Fruit fly (Drosophila melanogaster) whole organism, larva: ENCODE results near the gene mtsh.

Experiments used
- noc ChIP-seq: fragments of 200-800 bp; sonication (Bioruptor generic); optimal IDR thresholded peaks from 3 replicates; lab custom pipeline; 2019; ENCODE audit warnings: missing biosample characterization, mild to moderate bottlenecking, missing genetic modification characterization, moderate library complexity

The mtsh gene

DNA sequence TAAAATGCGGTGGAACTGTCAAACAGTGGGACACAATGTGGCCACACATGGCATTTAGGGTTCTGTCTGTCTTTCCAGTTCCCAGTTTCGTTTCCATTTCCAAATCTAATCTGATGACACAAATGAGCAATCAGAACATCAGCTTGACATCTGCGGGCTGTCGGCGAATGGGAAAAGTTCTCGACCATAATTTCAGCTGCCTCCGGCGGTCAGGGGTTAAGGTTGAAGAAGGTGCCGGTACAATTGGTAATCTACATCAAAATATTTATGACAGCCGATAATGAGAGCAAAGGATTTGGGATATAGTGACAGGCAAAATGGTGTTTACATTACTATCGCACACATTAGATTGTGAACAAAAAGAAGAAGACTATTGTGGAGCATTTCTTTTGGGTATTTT lies 37.8 kb downstream of the mtsh start:
- no peak for TF ChIP-seq noc (tag; lab: Kevin White, UChicago)

DNA sequence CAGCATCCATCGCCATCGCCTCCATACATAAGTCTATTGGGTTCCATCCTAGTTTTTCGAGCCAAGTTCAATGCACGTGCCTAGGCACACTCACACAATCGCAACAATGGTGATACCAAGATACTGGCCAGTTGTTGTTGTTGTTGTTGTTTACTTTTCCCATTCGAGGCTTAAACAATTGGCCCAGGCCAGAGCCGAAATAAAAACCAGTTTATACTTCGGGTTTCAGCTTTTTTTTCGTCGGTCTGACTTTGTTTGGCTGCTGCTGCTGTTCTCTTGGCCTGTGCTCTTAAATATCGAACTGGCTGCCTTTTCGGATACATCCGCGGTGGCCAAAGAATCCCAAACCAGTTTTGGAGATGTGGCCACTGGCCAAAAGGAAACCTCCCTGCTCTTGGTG lies 39.5 kb downstream of the mtsh start:
- no peak for TF ChIP-seq noc (tag; lab: Kevin White, UChicago)

DNA sequence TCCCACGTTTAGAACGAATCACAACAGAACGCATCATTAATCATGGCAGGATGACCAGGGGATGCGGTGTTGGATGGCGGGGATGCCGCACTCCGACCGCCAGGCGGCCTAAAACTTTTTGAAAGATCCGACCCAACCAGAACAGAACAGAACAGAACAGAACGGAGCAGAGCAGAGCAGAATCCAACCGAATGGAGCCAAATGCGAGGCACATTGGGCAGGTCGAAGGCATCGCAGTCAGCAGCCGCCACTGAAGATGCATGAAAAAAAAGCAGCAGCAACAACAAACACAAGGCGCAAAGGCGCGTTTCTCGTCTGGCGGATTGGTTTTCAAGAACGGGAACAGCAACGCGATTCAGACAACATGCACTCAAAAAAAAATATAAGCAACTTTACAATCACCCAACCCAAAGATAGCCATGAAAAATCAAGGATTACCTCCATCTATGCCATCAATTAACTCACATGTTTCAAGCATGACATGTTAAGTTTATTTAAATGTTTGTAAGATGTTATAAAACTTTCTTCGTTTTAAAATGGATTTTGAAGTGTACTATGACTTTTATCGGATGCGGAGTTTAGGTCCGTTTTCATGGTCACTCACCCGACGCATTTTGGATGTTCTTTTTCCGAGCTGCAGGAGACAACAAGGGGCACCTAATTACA lies 40.2 kb downstream of the mtsh start:
- TF ChIP-seq noc (tag; lab: Kevin White, UChicago), result no peak

DNA sequence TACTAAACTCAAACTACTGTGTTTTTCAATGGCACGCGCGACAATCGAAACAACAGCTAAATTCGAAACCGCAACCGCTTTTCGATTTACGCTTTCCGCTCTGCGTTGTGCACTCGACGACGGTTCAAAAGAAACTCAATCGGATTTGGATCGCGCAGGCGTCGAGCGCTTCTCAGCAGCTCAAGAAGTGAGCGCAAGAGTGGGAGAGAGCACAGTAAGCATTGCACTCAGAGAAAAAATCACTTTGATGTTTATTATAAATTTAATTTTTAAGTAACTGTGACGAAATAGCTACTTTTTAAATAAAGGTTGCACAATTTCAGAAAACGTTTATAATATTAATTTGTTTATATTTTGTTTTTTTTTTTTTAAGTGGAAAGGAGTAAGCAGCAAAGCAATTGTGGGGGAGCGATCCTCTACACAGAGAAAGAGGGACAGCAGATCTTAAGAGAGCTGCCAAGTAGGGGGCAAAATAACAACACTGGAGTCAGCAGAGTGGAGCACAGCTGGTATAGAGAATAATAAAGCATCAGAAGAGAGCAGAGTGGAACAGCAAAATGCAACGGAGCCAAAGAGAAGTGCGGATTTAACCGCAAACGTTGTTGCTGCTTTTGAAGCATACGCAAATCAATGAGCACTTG lies 42.0 kb downstream of the mtsh start:
- peak; percentile 94 for TF ChIP-seq noc (tag; lab: Kevin White, UChicago)

DNA sequence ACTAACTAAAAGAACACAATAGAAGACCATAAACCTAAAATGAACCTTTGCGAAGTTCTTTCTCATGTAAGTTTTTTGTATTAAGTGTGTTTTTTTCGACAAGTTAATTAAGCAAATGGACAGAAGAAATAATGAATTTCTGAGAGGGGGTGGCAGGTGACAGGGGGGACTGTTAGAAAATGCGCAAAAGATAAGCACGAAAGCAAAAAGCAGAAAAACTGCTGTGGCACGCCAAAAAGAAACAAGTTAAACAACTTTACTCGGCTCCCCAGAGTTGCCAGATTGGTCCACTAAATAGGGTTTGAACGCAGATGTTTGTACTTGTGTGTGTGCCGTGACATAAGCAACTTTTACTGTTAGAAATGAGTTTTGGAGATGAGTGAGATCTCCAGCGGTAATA lies 42.8 kb downstream of the mtsh start:
- no peak for TF ChIP-seq noc (tag; lab: Kevin White, UChicago)

DNA sequence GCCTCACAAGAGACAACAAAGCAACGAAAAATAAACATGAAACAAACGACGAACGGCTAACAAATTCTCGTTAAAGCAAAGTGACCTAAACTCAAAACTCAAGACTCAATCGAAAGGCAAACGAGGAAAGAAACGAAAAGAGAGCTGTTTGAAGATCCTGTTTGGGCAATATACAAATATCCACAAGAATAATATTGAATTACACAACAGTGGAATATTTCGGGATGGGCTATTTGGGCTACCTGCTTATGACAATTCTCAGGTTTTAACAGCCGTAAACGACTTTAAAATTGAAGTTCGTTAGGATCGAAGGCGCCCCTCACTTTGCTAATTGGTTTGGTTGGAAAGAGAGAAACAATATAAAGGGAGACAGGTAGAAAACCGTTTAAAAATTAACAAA lies 43.4 kb downstream of the mtsh start:
- TF ChIP-seq noc (tag; lab: Kevin White, UChicago), result no peak

DNA sequence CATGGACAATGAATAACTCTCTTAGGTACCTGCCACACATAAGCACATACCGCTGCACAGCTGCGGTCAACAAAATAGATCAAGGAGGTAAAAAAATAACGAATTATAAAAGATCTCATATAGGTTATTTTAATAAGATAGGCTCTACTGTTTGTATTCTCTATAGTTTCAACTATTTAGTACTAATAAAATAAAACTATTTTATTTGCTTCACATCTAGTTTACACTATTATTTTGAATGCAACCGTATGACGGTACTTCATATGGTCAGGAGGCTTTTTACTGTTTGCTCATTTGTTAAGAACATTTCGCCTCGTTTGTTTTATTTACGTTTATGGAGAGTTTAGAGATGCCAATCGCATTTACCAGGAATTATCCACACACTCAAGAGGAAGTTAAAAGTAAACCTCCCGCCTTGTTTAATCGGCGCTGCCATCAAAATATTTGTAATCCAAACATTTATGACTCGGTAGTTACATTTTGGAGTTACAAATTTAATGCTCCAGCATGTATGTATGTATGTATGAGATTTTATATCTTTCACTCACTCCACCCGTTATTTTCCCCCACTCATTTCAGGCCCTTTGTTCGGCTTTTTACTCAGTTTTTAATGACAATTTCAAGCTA lies 44.6 kb downstream of the mtsh start:
- TF ChIP-seq noc (tag; lab: Kevin White, UChicago), result no peak

DNA sequence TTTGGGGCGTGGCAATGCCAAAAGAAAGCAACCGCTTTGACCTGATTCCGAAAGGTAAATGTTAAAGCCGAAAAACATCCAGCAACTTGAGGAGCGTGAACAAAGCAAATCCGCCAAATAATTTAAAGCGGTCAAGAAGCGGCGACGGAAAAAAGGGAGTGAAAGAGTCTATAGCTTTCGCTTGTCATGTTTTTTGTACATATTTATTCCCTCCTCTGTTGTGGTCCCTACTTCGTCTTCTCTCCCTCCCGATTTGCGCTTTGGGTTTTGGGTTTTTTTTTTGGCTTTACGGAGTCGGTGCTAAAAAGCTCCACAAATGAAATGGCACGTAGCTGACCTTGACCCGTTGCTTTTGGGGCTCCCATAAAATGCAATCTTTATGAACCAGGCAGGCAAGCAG lies 45.6 kb downstream of the mtsh start:
- TF ChIP-seq noc (tag; lab: Kevin White, UChicago), result no peak

DNA sequence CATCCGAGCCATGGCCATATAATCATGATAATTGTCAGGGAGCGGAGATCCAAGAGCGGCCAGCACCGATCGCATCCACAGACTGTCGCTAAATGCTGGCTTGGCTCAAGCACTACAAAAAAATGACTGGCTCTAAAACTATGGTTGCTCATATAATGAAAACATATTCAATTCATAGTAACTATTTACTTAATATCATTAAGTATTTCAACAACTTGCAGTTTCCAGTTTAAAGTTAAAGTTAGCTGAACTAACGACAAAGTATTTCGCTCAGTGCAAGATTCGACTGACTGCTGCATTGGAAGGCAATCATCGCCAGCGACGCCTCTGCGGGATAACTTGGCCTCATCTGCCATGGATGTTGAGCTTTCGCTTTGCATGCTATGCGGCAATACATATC lies 48.8 kb downstream of the mtsh start:
- TF ChIP-seq noc (tag; lab: Kevin White, UChicago), result no peak

DNA sequence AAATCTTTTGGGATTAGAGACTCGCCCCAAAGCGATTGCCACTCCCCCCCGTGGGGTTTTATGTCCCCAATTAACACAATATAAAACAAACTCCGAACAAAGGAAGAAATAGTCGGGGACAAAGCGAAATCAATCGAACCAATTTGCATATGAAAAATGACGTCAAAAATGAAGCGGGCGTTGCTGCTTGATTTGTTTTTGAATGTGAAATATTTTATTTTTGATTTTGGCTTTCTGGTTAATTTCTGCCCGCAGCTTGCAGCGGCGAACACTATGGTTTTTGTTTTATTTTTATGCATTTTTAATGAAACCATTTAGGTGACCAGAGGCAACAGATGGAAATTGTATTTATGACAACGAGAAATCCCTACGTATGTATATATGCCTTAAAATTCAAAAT lies 51.0 kb downstream of the mtsh start:
- TF ChIP-seq noc (tag; lab: Kevin White, UChicago), result no peak
